Fruit fly (Drosophila melanogaster) whole organism, embryonic: ENCODE results near the gene simj.

Experiments
- Bgb ChIP-seq: fragments of 200-800 bp; sonication (Bioruptor generic); IDR thresholded peaks from 2 replicates; pipeline ENCODE4 v1.3.6; 2022; ENCODE audit warnings: missing biosample characterization, missing genetic modification characterization; ENCODE audit not compliant: partially characterized antibody
- CG10543 ChIP-seq: fragments of 200-800 bp; sonication (Bioruptor generic); optimal IDR thresholded peaks from 3 replicates; lab custom pipeline; 2017; ENCODE audit warnings: missing biosample characterization, mild to moderate bottlenecking, missing genetic modification characterization, moderate library complexity
- CG12236 ChIP-seq: fragments of 200-800 bp; sonication (Bioruptor generic); optimal IDR thresholded peaks from 2 replicates; lab custom pipeline; 2016; ENCODE audit warnings: missing biosample characterization, missing genetic modification characterization
- CG12769 ChIP-seq: fragments of 200-800 bp; sonication (Bioruptor generic); optimal IDR thresholded peaks from 2 replicates; lab custom pipeline; 2019; ENCODE audit warnings: missing biosample characterization, mild to moderate bottlenecking, missing genetic modification characterization, moderate library complexity
- CG14667 ChIP-seq: fragments of 200-800 bp; sonication (Bioruptor generic); IDR thresholded peaks from 2 replicates; pipeline ENCODE4 v1.3.6; 2022; ENCODE audit warnings: missing biosample characterization, missing genetic modification characterization
- CG1647 ChIP-seq: fragments of 200-800 bp; sonication (Bioruptor generic); optimal IDR thresholded peaks from 3 replicates; lab custom pipeline; 2016; ENCODE audit warnings: missing biosample characterization, missing genetic modification characterization
- CG17385 ChIP-seq: fragments of 200-800 bp; sonication (Bioruptor generic); optimal IDR thresholded peaks from 3 replicates; lab custom pipeline; 2018; ENCODE audit warnings: missing biosample characterization, mild to moderate bottlenecking, missing genetic modification characterization
- CG2202 ChIP-seq: fragments of 200-800 bp; sonication (Bioruptor generic); optimal IDR thresholded peaks from 2 replicates; lab custom pipeline; 2018; ENCODE audit warnings: missing biosample characterization, mild to moderate bottlenecking, missing genetic modification characterization
- CG3065 ChIP-seq: fragments of 200-800 bp; sonication (Bioruptor generic); optimal IDR thresholded peaks from 2 replicates; lab custom pipeline; 2016; ENCODE audit warnings: missing biosample characterization, missing genetic modification characterization
- CG3163 ChIP-seq: fragments of 200-800 bp; sonication (Bioruptor generic); optimal IDR thresholded peaks from 3 replicates; lab custom pipeline; 2016; ENCODE audit warnings: missing biosample characterization, missing genetic modification characterization
- CG33213 ChIP-seq: fragments of 200-800 bp; sonication (Bioruptor generic); optimal IDR thresholded peaks from 3 replicates; lab custom pipeline; 2016; ENCODE audit warnings: missing biosample characterization, missing genetic modification characterization
- CG3838 ChIP-seq: fragments of 200-800 bp; sonication (Bioruptor generic); optimal IDR thresholded peaks from 3 replicates; lab custom pipeline; 2016; ENCODE audit warnings: missing biosample characterization, missing genetic modification characterization
- CG3995 ChIP-seq: fragments of 200-800 bp; sonication (Bioruptor generic); optimal IDR thresholded peaks from 3 replicates; lab custom pipeline; 2016; ENCODE audit warnings: missing biosample characterization, missing genetic modification characterization
- CG4404 ChIP-seq: fragments of 200-800 bp; sonication (Bioruptor generic); IDR thresholded peaks from 2 replicates; pipeline ENCODE4 v1.3.6; 2022; ENCODE audit warnings: missing biosample characterization, missing genetic modification characterization
- CG6813 ChIP-seq: fragments of 200-800 bp; sonication (Bioruptor generic); optimal IDR thresholded peaks from 2 replicates; lab custom pipeline; 2017; ENCODE audit warnings: missing biosample characterization, missing genetic modification characterization, mild to moderate bottlenecking, moderate library complexity, missing genetic modification reagents
- CG7556 ChIP-seq: fragments of 200-800 bp; sonication (Bioruptor generic); optimal IDR thresholded peaks from 2 replicates; lab custom pipeline; 2017; ENCODE audit warnings: missing biosample characterization, mild to moderate bottlenecking, missing genetic modification characterization
- CG8765 ChIP-seq: fragments of 200-800 bp; sonication (Bioruptor generic); IDR thresholded peaks from 2 replicates; pipeline ENCODE4 v1.3.6; 2022; ENCODE audit warnings: missing biosample characterization, missing genetic modification characterization
- CG9817 ChIP-seq: fragments of 200-800 bp; sonication (Bioruptor generic); optimal IDR thresholded peaks from 2 replicates; lab custom pipeline; 2018; ENCODE audit warnings: missing biosample characterization, mild to moderate bottlenecking, missing genetic modification characterization, moderate library complexity
- Doc2 ChIP-seq: fragments of 200-800 bp; sonication (Bioruptor generic); IDR thresholded peaks from 2 replicates; pipeline ENCODE4 v1.3.6; 2022; ENCODE audit warnings: missing biosample characterization, missing genetic modification characterization
- Elba2 ChIP-seq: fragments of 200-800 bp; sonication (Bioruptor generic); optimal IDR thresholded peaks from 3 replicates; lab custom pipeline; 2016; ENCODE audit warnings: missing biosample characterization, missing genetic modification characterization
- Fer1 ChIP-seq: fragments of 200-800 bp; sonication (Bioruptor generic); optimal IDR thresholded peaks from 2 replicates; lab custom pipeline; 2017; ENCODE audit warnings: missing biosample characterization, mild to moderate bottlenecking, missing genetic modification characterization
- Fer3 ChIP-seq: fragments of 200-800 bp; sonication (Bioruptor generic); optimal IDR thresholded peaks from 2 replicates; lab custom pipeline; 2018; ENCODE audit warnings: missing biosample characterization, mild to moderate bottlenecking, missing genetic modification characterization, moderate library complexity
- HmgD ChIP-seq: fragments of 200-800 bp; sonication (Bioruptor generic); optimal IDR thresholded peaks from 3 replicates; lab custom pipeline; 2016; ENCODE audit warnings: missing biosample characterization, missing genetic modification characterization
- MBD-R2 ChIP-seq: fragments of 200-800 bp; sonication (Bioruptor generic); IDR thresholded peaks from 2 replicates; pipeline ENCODE4 v1.3.6; 2022; ENCODE audit warnings: missing biosample characterization, missing genetic modification characterization
- Meics ChIP-seq: fragments of 200-800 bp; sonication (Bioruptor generic); optimal IDR thresholded peaks from 2 replicates; lab custom pipeline; 2017; ENCODE audit warnings: missing biosample characterization, mild to moderate bottlenecking, missing genetic modification characterization
- NK7.1 ChIP-seq: fragments of 200-800 bp; sonication (Bioruptor generic); optimal IDR thresholded peaks from 3 replicates; lab custom pipeline; 2016; ENCODE audit warnings: missing biosample characterization, missing genetic modification characterization
- Oaz ChIP-seq: fragments of 200-800 bp; sonication (Bioruptor generic); IDR thresholded peaks from 2 replicates; pipeline ENCODE4 v1.3.6; 2022; ENCODE audit warnings: missing biosample characterization, missing genetic modification characterization
- Sox102F ChIP-seq: fragments of 200-800 bp; sonication (Bioruptor generic); optimal IDR thresholded peaks from 2 replicates; lab custom pipeline; 2018; ENCODE audit warnings: missing biosample characterization, mild to moderate bottlenecking, missing genetic modification characterization, moderate library complexity
- Sry-δ ChIP-seq: fragments of 200-800 bp; sonication (Bioruptor generic); optimal IDR thresholded peaks from 2 replicates; lab custom pipeline; 2016; ENCODE audit warnings: missing biosample characterization, missing genetic modification characterization
- ap ChIP-seq: fragments of 200-800 bp; sonication (Bioruptor generic); IDR thresholded peaks from 2 replicates; pipeline ENCODE4 v1.3.6; 2022; ENCODE audit warnings: missing biosample characterization, missing genetic modification characterization
- ato ChIP-seq: fragments of 200-800 bp; sonication (Bioruptor generic); IDR thresholded peaks from 2 replicates; pipeline ENCODE4 v1.3.6; 2022; ENCODE audit warnings: missing biosample characterization, missing genetic modification characterization; ENCODE audit not compliant: partially characterized antibody
- az2 ChIP-seq: fragments of 200-800 bp; sonication (Bioruptor generic); optimal IDR thresholded peaks from 3 replicates; lab custom pipeline; 2016; ENCODE audit warnings: missing biosample characterization, missing genetic modification characterization
- emc ChIP-seq: fragments of 200-800 bp; sonication (Bioruptor generic); optimal IDR thresholded peaks from 2 replicates; lab custom pipeline; 2016; ENCODE audit warnings: missing biosample characterization, missing genetic modification characterization
- fd3F ChIP-seq: fragments of 200-800 bp; sonication (Bioruptor generic); optimal IDR thresholded peaks from 2 replicates; lab custom pipeline; 2018; ENCODE audit warnings: missing biosample characterization, mild to moderate bottlenecking, missing genetic modification characterization, moderate library complexity
- fd64A ChIP-seq: fragments of 200-800 bp; sonication (Bioruptor generic); optimal IDR thresholded peaks from 3 replicates; lab custom pipeline; 2018; ENCODE audit warnings: missing biosample characterization, mild to moderate bottlenecking, missing genetic modification characterization
- gro ChIP-seq: fragments of 200-800 bp; sonication (Bioruptor generic); optimal IDR thresholded peaks from 2 replicates; lab custom pipeline; 2016; ENCODE audit warnings: missing biosample characterization, missing genetic modification characterization
- knrl ChIP-seq: fragments of 200-800 bp; sonication (Bioruptor generic); IDR thresholded peaks from 3 replicates; pipeline ENCODE4 v1.3.6; 2022; ENCODE audit warnings: missing biosample characterization, missing genetic modification characterization; ENCODE audit not compliant: partially characterized antibody
- lab ChIP-seq: fragments of 200-800 bp; sonication (Bioruptor generic); optimal IDR thresholded peaks from 3 replicates; lab custom pipeline; 2017; ENCODE audit warnings: missing biosample characterization, missing genetic modification characterization, mild to moderate bottlenecking, moderate library complexity, missing genetic modification reagents
- maf-S ChIP-seq: fragments of 200-800 bp; sonication (Bioruptor generic); optimal IDR thresholded peaks from 2 replicates; lab custom pipeline; 2016; ENCODE audit warnings: missing biosample characterization, missing genetic modification characterization
- nmo ChIP-seq: fragments of 200-800 bp; sonication (Bioruptor generic); optimal IDR thresholded peaks from 2 replicates; lab custom pipeline; 2018; ENCODE audit warnings: missing biosample characterization, mild to moderate bottlenecking, missing genetic modification characterization, moderate library complexity
- nom ChIP-seq: fragments of 200-800 bp; sonication (Bioruptor generic); optimal IDR thresholded peaks from 2 replicates; lab custom pipeline; 2017; ENCODE audit warnings: missing biosample characterization, missing genetic modification characterization, mild to moderate bottlenecking, moderate library complexity, missing genetic modification reagents
- org-1 ChIP-seq: fragments of 200-800 bp; sonication (Bioruptor generic); optimal IDR thresholded peaks from 2 replicates; lab custom pipeline; 2017; ENCODE audit warnings: missing biosample characterization, missing genetic modification characterization
- phol ChIP-seq: fragments of 200-800 bp; sonication (Bioruptor generic); optimal IDR thresholded peaks from 3 replicates; lab custom pipeline; 2018; ENCODE audit warnings: missing biosample characterization, mild to moderate bottlenecking, missing genetic modification characterization, moderate library complexity
- run ChIP-seq: fragments of 200-800 bp; sonication (Bioruptor generic); optimal IDR thresholded peaks from 3 replicates; lab custom pipeline; 2018; ENCODE audit warnings: missing biosample characterization, mild to moderate bottlenecking, missing genetic modification characterization
- sens ChIP-seq: fragments of 200-800 bp; sonication (Bioruptor generic); peaks from one replicate; lab custom pipeline; 2016; ENCODE audit warnings: missing biosample characterization, missing genetic modification characterization
- sim ChIP-seq: fragments of 200-800 bp; sonication (Bioruptor generic); IDR thresholded peaks from 2 replicates; pipeline ENCODE4 v1.3.6; 2022; ENCODE audit warnings: missing biosample characterization, missing genetic modification characterization
- sna ChIP-seq: fragments of 200-800 bp; sonication (Bioruptor generic); IDR thresholded peaks from 2 replicates; pipeline ENCODE4 v1.3.6; 2022; ENCODE audit warnings: missing biosample characterization, missing genetic modification characterization; ENCODE audit not compliant: partially characterized antibody
- tna ChIP-seq: fragments of 200-800 bp; sonication (Bioruptor generic); IDR thresholded peaks from 2 replicates; pipeline ENCODE4 v1.3.6; 2022; ENCODE audit warnings: missing biosample characterization, missing genetic modification characterization; ENCODE audit not compliant: partially characterized antibody
- usp ChIP-seq: fragments of >200 bp; optimal IDR thresholded peaks from 2 replicates; lab custom pipeline; 2017; ENCODE audit warnings: missing biosample characterization, missing genetic modification characterization
- vvl ChIP-seq: fragments of 200-800 bp; sonication (Bioruptor generic); IDR thresholded peaks from 2 replicates; pipeline ENCODE4 v1.3.6; 2022; ENCODE audit warnings: missing biosample characterization, missing genetic modification characterization
- zf30C ChIP-seq: fragments of 200-800 bp; sonication (Bioruptor generic); optimal IDR thresholded peaks from 3 replicates; lab custom pipeline; 2018; ENCODE audit warnings: missing biosample characterization, mild to moderate bottlenecking, missing genetic modification characterization

simj gene

dm6 chr3L:10683899-10684340 is 19.4 kb downstream of the simj start (continued):
- peak; percentile 80 for TF ChIP-seq maf-S (GFP tag; lab: Kevin White, UChicago)
- TF ChIP-seq ap, result peak; percentile 38; the same call in 1 of the 2 replicates
- TF ChIP-seq org-1 (GFP tag; lab: Kevin White, UChicago), result peak; percentile 60
- TF ChIP-seq sens, result peak; percentile 93
- TF ChIP-seq sim (GFP tag; lab: Robert Waterston, UW), result no peak
- TF ChIP-seq zf30C (GFP tag; lab: Kevin White, UChicago), result no peak
- TF ChIP-seq CG17385 (GFP tag; lab: Kevin White, UChicago), result peak; percentile 45
- no peak for TF ChIP-seq ato (GFP tag; lab: Robert Waterston, UW)
- TF ChIP-seq CG12769, result no peak
- TF ChIP-seq CG7556 (GFP tag; lab: Kevin White, UChicago), result peak; percentile 79
- TF ChIP-seq fd64A (GFP tag; lab: Kevin White, UChicago), result no peak
- TF ChIP-seq CG14667 (GFP tag; lab: Robert Waterston, UW), result peak; percentile 53
- TF ChIP-seq Sry-δ (GFP tag; lab: Kevin White, UChicago), result peak; percentile 11
- TF ChIP-seq nom (GFP tag; lab: Kevin White, UChicago), result no peak
- no peak for TF ChIP-seq HmgD (GFP tag; lab: Kevin White, UChicago)
- TF ChIP-seq sna, result 0 out of 2 replicates have a peak, but pooled peaks have one; percentile 15
- TF ChIP-seq CG12236 (GFP tag; lab: Kevin White, UChicago), result no peak
- TF ChIP-seq phol, result peak; percentile 81
- no peak for TF ChIP-seq CG3838 (GFP tag; lab: Kevin White, UChicago)
- no peak for TF ChIP-seq knrl (GFP tag; lab: Robert Waterston, UW)
- TF ChIP-seq tna (GFP tag; lab: Robert Waterston, UW), result no peak
- TF ChIP-seq run (tag; lab: Kevin White, UChicago), result peak; percentile 24
- no peak; the same call in 1 of the 2 replicates for TF ChIP-seq MBD-R2
- no peak for TF ChIP-seq CG2202 (tag; lab: Kevin White, UChicago)
- no peak for TF ChIP-seq gro (GFP tag; lab: Kevin White, UChicago)
- TF ChIP-seq CG3065 (GFP tag; lab: Kevin White, UChicago), result no peak
- no peak for TF ChIP-seq Doc2 (GFP tag; lab: Robert Waterston, UW)
- TF ChIP-seq Bgb (GFP tag; lab: Robert Waterston, UW), result 0 out of 2 replicates have a peak, but pooled peaks have one; percentile 14
- TF ChIP-seq Meics (GFP tag; lab: Kevin White, UChicago), result peak; percentile 77
- TF ChIP-seq lab (GFP tag; lab: Kevin White, UChicago), result peak; percentile 74
- TF ChIP-seq CG6813 (GFP tag; lab: Kevin White, UChicago), result no peak
- peak; percentile 61 for TF ChIP-seq Fer1
- TF ChIP-seq Oaz (GFP tag; lab: Robert Waterston, UW), result peak; percentile 69
- TF ChIP-seq fd3F (GFP tag; lab: Kevin White, UChicago), result peak; percentile 19
- TF ChIP-seq CG8765 (GFP tag; lab: Robert Waterston, UW), result no peak
- peak; percentile 27 for TF ChIP-seq CG3995 (GFP tag; lab: Kevin White, UChicago)
- TF ChIP-seq CG9817 (tag; lab: Kevin White, UChicago), result peak; percentile 65
- peak; percentile 19 for TF ChIP-seq CG10543 (GFP tag; lab: Kevin White, UChicago)
- peak; percentile 46 for TF ChIP-seq az2
- TF ChIP-seq CG4404 (GFP tag; lab: Robert Waterston, UW), result 0 out of 2 replicates have a peak, but pooled peaks have one; percentile 9
- TF ChIP-seq emc (GFP tag; lab: Kevin White, UChicago), result peak; percentile 30
- peak; percentile 37 for TF ChIP-seq CG3163 (GFP tag; lab: Kevin White, UChicago)
- TF ChIP-seq nmo (GFP tag; lab: Kevin White, UChicago), result peak; percentile 83
- peak; percentile 44 for TF ChIP-seq Fer3 (tag; lab: Kevin White, UChicago)
- no peak for TF ChIP-seq usp (GFP tag; lab: Kevin White, UChicago)
- peak; percentile 75 for TF ChIP-seq NK7.1 (GFP tag; lab: Kevin White, UChicago)
- TF ChIP-seq CG33213 (GFP tag; lab: Kevin White, UChicago), result peak; percentile 71
- TF ChIP-seq Sox102F, result no peak
- peak; percentile 58; the same call in 1 of the 2 replicates for TF ChIP-seq vvl
- no peak for TF ChIP-seq Elba2 (GFP tag; lab: Kevin White, UChicago)
- peak; percentile 64 for TF ChIP-seq CG1647
